Worm (Caenorhabditis elegans): ENCODE measurements around the gene F48F7.5.

F48F7.5 gene

DNA sequence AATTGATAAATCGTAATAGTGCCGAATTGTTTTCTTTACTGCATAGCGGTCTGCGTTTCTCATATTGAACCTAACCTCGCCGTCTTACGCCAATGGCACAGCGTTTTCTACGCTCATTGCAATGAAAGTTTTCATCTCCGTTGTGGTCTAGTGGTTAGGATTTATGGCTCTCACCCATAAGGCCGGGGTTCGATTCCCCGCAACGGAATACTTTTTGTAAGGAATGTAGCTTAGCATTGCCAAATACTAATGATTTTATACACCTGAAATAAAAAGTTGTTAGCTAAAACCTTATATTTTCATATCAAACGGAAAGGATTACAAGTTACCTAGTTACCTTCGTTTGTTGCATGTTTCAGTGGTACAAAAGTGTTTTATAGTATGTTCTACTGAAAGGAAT, 40.4 kb downstream of the F48F7.5 start (continued):
- TF ChIP-seq aly-2 (tag; optimal IDR thresholded peaks at IDR 0.05) (no peak), nhr-21 (tag; optimal IDR thresholded peaks at IDR 0.05) (peak; percentile 78), unc-62 (GFP tag; optimal IDR thresholded peaks at IDR 0.05) (no peak), mbf-1 (tag; optimal IDR thresholded peaks at IDR 0.05) (no peak), nhr-10 (tag; optimal IDR thresholded peaks at IDR 0.05) (no peak), ceh-82 (tag; optimal IDR thresholded peaks at IDR 0.05) (no peak)

DNA sequence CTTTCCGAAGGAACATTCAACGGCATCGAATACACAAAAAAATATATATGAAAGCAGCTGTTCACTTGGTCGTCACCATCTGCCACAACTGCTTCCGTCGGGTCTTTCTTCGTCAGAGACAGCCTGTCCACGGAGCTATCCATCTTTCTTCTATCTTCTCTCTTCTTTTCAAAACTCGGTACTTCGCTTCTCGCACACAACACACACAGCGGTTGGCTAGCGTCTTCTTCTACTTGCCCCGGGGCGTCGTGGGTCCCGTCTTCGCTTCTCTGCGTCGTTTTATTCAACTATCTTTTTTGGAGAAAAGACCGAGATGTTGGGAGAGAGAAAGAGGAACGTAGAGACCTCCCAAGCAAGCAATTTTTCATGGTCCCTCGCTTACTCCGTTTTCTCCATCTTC, 41.2 kb downstream of the F48F7.5 start:
- no peak for TF ChIP-seq fos-1 (tag; optimal IDR thresholded peaks at IDR 0.05)
- peak in 1 of 2 experiments; percentile 66 for TF ChIP-seq mdl-1 (tag; optimal IDR thresholded peaks at IDR 0.05)
- TF ChIP-seq crh-2 (tag; optimal IDR thresholded peaks at IDR 0.05), result peak; percentile 8
- peak; percentile 2 for TF ChIP-seq ceh-82 (tag; optimal IDR thresholded peaks at IDR 0.05)
- peak; percentile 61 for TF ChIP-seq nhr-129 (tag; optimal IDR thresholded peaks at IDR 0.05)
- TF ChIP-seq sem-4 (tag; optimal IDR thresholded peaks at IDR 0.05), result peak; percentile 4
- TF ChIP-seq ZK546.5 (tag; optimal IDR thresholded peaks at IDR 0.05), result no peak
- TF ChIP-seq mab-5 (tag; optimal IDR thresholded peaks at IDR 0.05), result peak; percentile 46
- TF ChIP-seq nhr-6 (tag; optimal IDR thresholded peaks at IDR 0.05), result peak; percentile 19
- no peak for TF ChIP-seq alr-1 (tag; optimal IDR thresholded peaks at IDR 0.05)
- peak in 1 of 2 experiments; percentile 74 for TF ChIP-seq lsy-2 (tag; optimal IDR thresholded peaks at IDR 0.05)
- TF ChIP-seq lin-11 (tag; optimal IDR thresholded peaks at IDR 0.05), result peak; percentile 15
- TF ChIP-seq sma-9 (GFP tag; optimal IDR thresholded peaks at IDR 0.05), result peak; percentile 76
- TF ChIP-seq sma-9 (tag; optimal IDR thresholded peaks at IDR 0.05), result no peak
- peak; percentile 66 for TF ChIP-seq ztf-4 (tag; optimal IDR thresholded peaks at IDR 0.05)
- TF ChIP-seq zag-1 (tag; optimal IDR thresholded peaks at IDR 0.05), result peak; percentile 78
- peak; percentile 4 for TF ChIP-seq Y55F3AM.14 (GFP tag; optimal IDR thresholded peaks at IDR 0.05)
- peak; percentile 65 for TF ChIP-seq lin-13 (GFP tag; optimal IDR thresholded peaks at IDR 0.05)
- no peak for TF ChIP-seq elt-1 (tag; optimal IDR thresholded peaks at IDR 0.05)
- TF ChIP-seq C34F6.9 (tag; optimal IDR thresholded peaks at IDR 0.05), result peak; percentile 81
- TF ChIP-seq unc-55 (GFP tag; optimal IDR thresholded peaks at IDR 0.05), result peak; percentile 63
- TF ChIP-seq ceh-16 (tag; optimal IDR thresholded peaks at IDR 0.05), result no peak
- TF ChIP-seq F13H6.1 (tag; optimal IDR thresholded peaks at IDR 0.05), result peak; percentile 88

DNA sequence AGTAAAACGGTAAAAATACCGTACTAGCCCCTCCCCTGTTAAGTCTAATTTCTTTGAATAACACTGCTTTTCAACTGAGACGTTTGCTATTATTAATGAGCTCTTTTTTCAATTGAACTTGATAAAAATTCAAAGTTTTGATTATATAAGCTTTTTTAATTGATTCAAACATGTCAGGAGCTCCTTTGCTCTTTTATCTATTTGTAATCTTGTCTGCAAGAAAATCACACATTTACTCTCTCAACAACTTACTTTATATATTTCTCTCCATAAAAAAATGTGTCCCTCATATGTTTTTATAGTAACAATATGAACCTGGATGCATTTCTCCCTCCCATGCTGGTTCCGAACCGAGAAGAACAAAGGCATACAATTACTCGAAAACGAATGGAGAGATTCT, 44.8 kb downstream of the F48F7.5 start, which contains the start of gene C04C11.1:
Gene C04C11.1 (plus strand): TSS at position 301 of the 400 bp plus-strand sequence.
- TF ChIP-seq nhr-237 (tag; optimal IDR thresholded peaks at IDR 0.05), result no peak
- TF ChIP-seq sma-9 (GFP tag; optimal IDR thresholded peaks at IDR 0.05), result no peak
- no peak for TF ChIP-seq sma-9 (tag; optimal IDR thresholded peaks at IDR 0.05)
- no peak for TF ChIP-seq C34F6.9 (tag; optimal IDR thresholded peaks at IDR 0.05)

DNA sequence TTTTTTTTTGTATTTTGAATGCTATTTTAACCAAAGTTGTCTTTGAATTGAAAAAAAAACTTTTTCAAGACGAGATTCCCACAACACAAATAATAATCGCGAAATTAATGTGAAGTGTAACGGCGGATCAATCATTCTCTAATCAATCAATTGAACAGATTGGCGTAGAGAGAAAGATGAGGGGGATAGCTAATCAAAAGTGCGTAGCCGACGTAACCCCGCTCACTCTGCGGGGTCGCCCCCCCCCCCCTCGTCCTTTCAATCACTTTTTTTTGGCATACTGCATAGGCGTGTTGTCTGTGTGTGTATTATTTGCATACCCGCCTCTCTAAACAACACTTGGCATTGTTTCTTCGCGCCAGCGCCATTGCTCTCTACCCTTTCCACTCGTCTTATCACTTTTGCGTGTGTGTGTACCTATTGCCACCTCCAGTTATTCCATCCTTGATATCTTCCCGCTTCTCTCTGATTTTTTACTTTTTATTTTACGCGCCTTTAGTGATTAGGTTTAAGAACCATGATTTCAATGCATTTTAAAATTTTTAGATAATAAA, 49.0 kb downstream of the F48F7.5 start:
- TF ChIP-seq dmd-4 (tag; optimal IDR thresholded peaks at IDR 0.05) (no peak), sma-9 (GFP tag; optimal IDR thresholded peaks at IDR 0.05) (peak; percentile 31), sma-9 (tag; optimal IDR thresholded peaks at IDR 0.05) (no peak), fos-1 (tag; optimal IDR thresholded peaks at IDR 0.05) (peak; percentile 45), F13H6.1 (tag; optimal IDR thresholded peaks at IDR 0.05) (peak; percentile 58)

Data from whole organism, L2 larva.